Worm (Caenorhabditis elegans) whole organism, L2 larva: ENCODE measurements around the gene C04E7.1.

Experiments used
- C34F6.9 ChIP-seq: fragments of 150-350 bp; optimal IDR thresholded peaks from 2 replicates; lab custom pipeline; 2014; ENCODE audit warnings: missing biosample characterization, missing genetic modification characterization
- F13H6.1 ChIP-seq: sonication (generic microtip); optimal IDR thresholded peaks from 2 replicates; lab custom pipeline; 2016; ENCODE audit warnings: missing genetic modification characterization, missing compliant biosample characterization
- R02D3.7 ChIP-seq: fragments of 150-350 bp; optimal IDR thresholded peaks from 2 replicates; lab custom pipeline; 2014; ENCODE audit warnings: missing biosample characterization, missing genetic modification characterization
- ZK546.5 ChIP-seq: sonication (generic microtip); optimal IDR thresholded peaks from 2 replicates; lab custom pipeline; 2017; ENCODE audit warnings: missing biosample characterization, missing genetic modification characterization
- alr-1 ChIP-seq: fragments of 150-350 bp; optimal IDR thresholded peaks from 2 replicates; lab custom pipeline; 2014; ENCODE audit warnings: missing biosample characterization, missing genetic modification characterization
- aly-2 ChIP-seq: fragments of 150-350 bp; optimal IDR thresholded peaks from 2 replicates; lab custom pipeline; 2014; ENCODE audit warnings: missing biosample characterization, missing genetic modification characterization
- blmp-1 ChIP-seq: sonication (generic microtip); optimal IDR thresholded peaks from 2 replicates; lab custom pipeline; 2017; ENCODE audit warnings: missing genetic modification characterization, mild to moderate bottlenecking, missing compliant biosample characterization, antibody characterized with exemption, moderate library complexity; ENCODE audit not compliant: insufficient read depth
- ceh-82 ChIP-seq: fragments of 150-350 bp; optimal IDR thresholded peaks from 2 replicates; lab custom pipeline; 2014; ENCODE audit warnings: missing biosample characterization, missing genetic modification characterization
- dmd-4 ChIP-seq: sonication (generic microtip); optimal IDR thresholded peaks from 2 replicates; lab custom pipeline; 2017; ENCODE audit warnings: missing biosample characterization, missing genetic modification characterization
- elt-3 ChIP-seq: sonication (generic microtip); optimal IDR thresholded peaks from 2 replicates; lab custom pipeline; 2017; ENCODE audit warnings: missing biosample characterization, missing genetic modification characterization
- fos-1 ChIP-seq: fragments of 150-350 bp; optimal IDR thresholded peaks from 2 replicates; lab custom pipeline; 2014; ENCODE audit warnings: missing biosample characterization, missing genetic modification characterization
- lin-11 ChIP-seq: fragments of 150-350 bp; sonication (generic microtip); optimal IDR thresholded peaks from 2 replicates; lab custom pipeline; 2014; ENCODE audit warnings: missing biosample characterization, missing genetic modification characterization, inconsistent platforms, mixed read lengths
- lin-13 ChIP-seq: fragments of 150-350 bp; optimal IDR thresholded peaks from 2 replicates; lab custom pipeline; 2014; ENCODE audit warnings: missing biosample characterization, missing genetic modification reagents, missing genetic modification characterization
- mab-5 ChIP-seq: fragments of 150-350 bp; optimal IDR thresholded peaks from 2 replicates; lab custom pipeline; 2014; ENCODE audit warnings: missing biosample characterization, missing genetic modification characterization
- mbf-1 ChIP-seq: sonication (generic microtip); optimal IDR thresholded peaks from 2 replicates; lab custom pipeline; 2017; ENCODE audit warnings: missing biosample characterization, missing genetic modification characterization
- mdl-1 ChIP-seq, 2 experiments: fragments of 150-350 bp in 1 of 2; sonication (generic microtip) in 1 of 2; optimal IDR thresholded peaks; 2 replicates each; lab custom pipeline; 2017; ENCODE audit warnings: missing biosample characterization in 2 of 2, missing genetic modification characterization in 2 of 2
- nhr-10 ChIP-seq: sonication (generic microtip); optimal IDR thresholded peaks from 2 replicates; lab custom pipeline; 2017; ENCODE audit warnings: missing biosample characterization, missing genetic modification characterization
- nhr-12 ChIP-seq: fragments of 150-350 bp; optimal IDR thresholded peaks from 2 replicates; lab custom pipeline; 2014; ENCODE audit warnings: missing biosample characterization, missing genetic modification characterization
- nhr-129 ChIP-seq: fragments of 150-350 bp; optimal IDR thresholded peaks from 2 replicates; lab custom pipeline; 2014; ENCODE audit warnings: missing biosample characterization, missing genetic modification characterization
- nhr-21 ChIP-seq: fragments of 150-350 bp; optimal IDR thresholded peaks from 2 replicates; lab custom pipeline; 2014; ENCODE audit warnings: missing biosample characterization, missing genetic modification characterization
- nhr-23 ChIP-seq: fragments of 150-350 bp; optimal IDR thresholded peaks from 2 replicates; lab custom pipeline; 2014; ENCODE audit warnings: missing biosample characterization, missing genetic modification reagents, missing genetic modification characterization
- nhr-25 ChIP-seq: fragments of 150-350 bp; sonication (generic microtip); optimal IDR thresholded peaks from 3 replicates; lab custom pipeline; 2014; ENCODE audit warnings: missing biosample characterization, missing genetic modification characterization
- nhr-6 ChIP-seq: fragments of 150-350 bp; optimal IDR thresholded peaks from 2 replicates; lab custom pipeline; 2014; ENCODE audit warnings: missing biosample characterization, missing genetic modification characterization
- peb-1 ChIP-seq: fragments of 150-350 bp; optimal IDR thresholded peaks from 2 replicates; lab custom pipeline; 2014; ENCODE audit warnings: missing biosample characterization, missing genetic modification characterization
- skn-1 ChIP-seq: sonication (generic microtip); optimal IDR thresholded peaks from 2 replicates; lab custom pipeline; 2017; ENCODE audit warnings: missing biosample characterization, missing genetic modification characterization
- sma-3 ChIP-seq: sonication (generic microtip); optimal IDR thresholded peaks from 2 replicates; lab custom pipeline; 2016; ENCODE audit warnings: missing genetic modification reagents, missing genetic modification characterization, missing compliant biosample characterization
- sma-9 ChIP-seq, 2 experiments: fragments of 150-350 bp in 1 of 2; sonication (generic microtip) in 1 of 2; optimal IDR thresholded peaks; 2 replicates each; lab custom pipeline; 2014 to 2016; ENCODE audit warnings: missing genetic modification characterization in 2 of 2, mild to moderate bottlenecking in 1 of 2, missing biosample characterization in 1 of 2, missing compliant biosample characterization in 1 of 2, missing genetic modification reagents in 1 of 2, moderate library complexity in 1 of 2
- unc-39 ChIP-seq: fragments of 150-350 bp; optimal IDR thresholded peaks from 2 replicates; lab custom pipeline; 2014; ENCODE audit warnings: missing biosample characterization, missing genetic modification characterization
- unc-55 ChIP-seq: fragments of 150-350 bp; sonication (generic microtip); optimal IDR thresholded peaks from 3 replicates; lab custom pipeline; 2014; ENCODE audit warnings: missing biosample characterization, missing genetic modification reagents, missing genetic modification characterization
- zag-1 ChIP-seq: fragments of 150-350 bp; optimal IDR thresholded peaks from 2 replicates; lab custom pipeline; 2014; ENCODE audit warnings: missing biosample characterization, missing genetic modification characterization
- ztf-1 ChIP-seq: fragments of 200-800 bp; sonication (Bioruptor generic); conservative IDR thresholded peaks from 2 replicates; pipeline ENCODE4 v1.3.6; 2022; ENCODE audit warnings: missing genetic modification characterization, missing compliant biosample characterization
- ztf-11 ChIP-seq: sonication (generic microtip); optimal IDR thresholded peaks from 2 replicates; lab custom pipeline; 2017; ENCODE audit warnings: missing biosample characterization, missing genetic modification characterization
- ztf-4 ChIP-seq: fragments of 150-350 bp; optimal IDR thresholded peaks from 2 replicates; lab custom pipeline; 2014; ENCODE audit warnings: missing biosample characterization, missing genetic modification characterization

The C04E7.1 gene

DNA sequence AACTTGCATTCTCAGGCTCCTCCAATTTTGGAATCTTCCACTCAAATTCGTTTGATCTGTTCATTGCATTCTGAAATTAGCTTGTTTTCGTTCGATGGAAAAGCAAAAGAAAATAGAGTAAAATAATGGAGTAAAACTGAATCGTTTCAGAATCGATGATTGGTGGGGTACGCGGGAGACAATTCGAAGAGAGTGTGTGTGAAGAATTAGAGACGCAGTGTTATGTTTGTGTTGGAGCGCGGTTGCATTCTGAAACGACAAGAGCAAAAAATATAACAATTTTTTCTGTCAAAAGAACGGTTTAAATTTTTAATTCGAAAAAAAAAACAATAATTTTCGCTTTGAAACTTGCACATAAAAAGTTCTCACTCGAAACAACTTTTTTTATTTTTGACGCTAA is 30.8 kb downstream of the C04E7.1 start, which contains the start of gene ceh-93:
TSS of gene ceh-93 (minus strand) at position 70 of the 400 bp plus-strand sequence.
- TF ChIP-seq skn-1 (tag; lab: Kevin White, UChicago) (no peak), nhr-129 (tag; lab: Kevin White, UChicago) (peak; percentile 36), unc-55 (GFP tag; lab: Kevin White, UChicago) (peak; percentile 58), mdl-1 (tag; optimal IDR thresholded peaks at IDR 0.05; lab: Kevin White, UChicago) (no peak), C34F6.9 (tag; lab: Kevin White, UChicago) (peak; percentile 52)
- TF ChIP-seq, all 48 proteins: peak for 3

DNA sequence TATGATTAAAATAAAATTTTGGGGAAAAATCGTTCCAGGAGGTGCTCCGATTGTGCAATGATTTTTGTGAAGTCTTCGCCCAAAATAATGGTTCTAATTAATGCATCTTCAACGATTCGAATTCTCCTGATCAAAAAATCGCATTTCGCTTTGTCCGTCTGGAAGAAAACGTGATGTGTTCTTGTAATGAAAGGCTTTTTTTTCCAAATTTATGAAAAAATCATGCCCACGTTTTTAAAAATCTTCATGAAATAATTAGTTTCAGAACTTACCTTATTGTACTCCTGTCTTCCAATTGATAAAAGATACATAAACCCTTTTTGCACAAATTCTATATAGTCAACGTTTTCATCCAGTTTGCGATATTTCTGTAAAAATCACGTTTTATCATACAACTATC is 31.7 kb downstream of the C04E7.1 start:
- no peak for TF ChIP-seq nhr-21 (tag; lab: Kevin White, UChicago)
- TF ChIP-seq ztf-11 = no peak
- no peak for TF ChIP-seq nhr-23 (tag; lab: Kevin White, UChicago)
- TF ChIP-seq elt-3 (tag; lab: Kevin White, UChicago) = no peak
- TF ChIP-seq nhr-6 (tag; lab: Kevin White, UChicago) = no peak
- no peak for TF ChIP-seq nhr-12
- TF ChIP-seq aly-2 (tag; lab: Kevin White, UChicago) = no peak
- TF ChIP-seq ZK546.5 (tag; lab: Kevin White, UChicago) = no peak
- no peak for TF ChIP-seq nhr-25

DNA sequence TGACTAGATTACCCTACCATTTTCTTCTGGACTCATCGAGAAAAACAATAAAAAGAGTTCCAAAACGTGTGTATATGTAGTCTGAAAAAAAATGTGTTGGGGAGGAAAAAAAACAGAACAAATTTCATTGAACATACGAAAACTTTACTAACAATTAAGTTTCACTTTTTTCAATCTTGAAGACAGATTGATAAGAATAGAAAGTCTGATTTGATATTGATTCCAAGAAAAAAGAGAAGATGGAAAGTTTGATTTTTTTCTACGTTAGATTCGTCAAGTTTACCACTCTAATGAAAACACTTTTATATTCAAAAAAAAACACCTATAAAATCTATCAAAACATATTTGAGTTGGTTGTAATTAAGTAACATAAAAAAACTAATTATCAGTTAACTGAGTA is 32.6 kb downstream of the C04E7.1 start, which contains the start of gene R04A9.9:
TSS of gene R04A9.9 (minus strand) at position 101 of the 400 bp plus-strand sequence.
- TF ChIP-seq alr-1 (tag; lab: Kevin White, UChicago) = no peak
- TF ChIP-seq ztf-4 (tag; lab: Kevin White, UChicago) = no peak
- no peak for TF ChIP-seq skn-1 (tag; lab: Kevin White, UChicago)

- TF ChIP-seq skn-1 (tag; lab: Kevin White, UChicago) (no peak), lin-11 (tag; lab: Kevin White, UChicago) (no peak), nhr-129 (tag; lab: Kevin White, UChicago) (no peak), ztf-11 (no peak), ztf-1 (no peak), alr-1 (tag; lab: Kevin White, UChicago) (no peak), ceh-82 (tag; lab: Kevin White, UChicago) (no peak), dmd-4 (tag; lab: Kevin White, UChicago) (no peak), unc-55 (GFP tag; lab: Kevin White, UChicago) (no peak), nhr-10 (tag; lab: Kevin White, UChicago) (no peak), zag-1 (tag; lab: Kevin White, UChicago) (no peak), peb-1 (tag; lab: Kevin White, UChicago) (no peak), lin-13 (GFP tag; lab: Kevin White, UChicago) (no peak), F13H6.1 (no peak), fos-1 (no peak), ztf-4 (tag; lab: Kevin White, UChicago) (no peak), mbf-1 (no peak), unc-39 (tag; lab: Kevin White, UChicago) (no peak), mdl-1 (tag; optimal IDR thresholded peaks at IDR 0.05; lab: Kevin White, UChicago) (no peak), nhr-21 (tag; lab: Kevin White, UChicago) (no peak)
These were observed 36.8 kb downstream of the C04E7.1 start, which contains the start of gene R04A9.7 for ce11 chrX:394709-395108. R04A9.7 (minus strand) TSS chrX:394892.

DNA sequence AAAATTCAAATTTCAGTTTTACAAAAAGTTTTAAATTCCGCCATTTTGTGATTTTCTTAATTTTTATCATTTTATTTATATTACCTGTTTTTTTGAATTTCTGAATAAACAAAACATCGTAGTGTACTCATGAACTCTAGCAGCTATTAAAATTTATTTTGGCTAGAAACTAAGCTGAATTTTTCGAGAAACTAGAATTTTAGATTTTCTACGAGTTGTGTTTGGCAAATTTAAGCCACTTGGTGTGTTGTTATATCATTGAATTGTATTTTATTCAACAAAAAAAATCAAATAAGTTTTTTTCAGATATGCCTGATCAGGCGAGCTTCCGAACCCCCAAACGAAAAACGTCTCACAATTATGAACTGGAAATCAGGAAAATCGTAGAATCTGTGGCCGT is 39.4 kb downstream of the C04E7.1 start, which contains the start of gene R04A9.6:
TSS of gene R04A9.6 (plus strand) at position 301 of the 400 bp plus-strand sequence.
- TF ChIP-seq nhr-12 (no peak), ztf-4 (tag; lab: Kevin White, UChicago) (no peak), dmd-4 (tag; lab: Kevin White, UChicago) (no peak), sma-9 (GFP tag; optimal IDR thresholded peaks at IDR 0.05; lab: Kevin White, UChicago) (no peak), sma-9 (tag; optimal IDR thresholded peaks at IDR 0.05; lab: Kevin White, UChicago) (no peak), blmp-1 (tag; lab: Kevin White, UChicago) (no peak), R02D3.7 (tag; lab: Kevin White, UChicago) (no peak), nhr-25 (no peak), nhr-129 (tag; lab: Kevin White, UChicago) (no peak), mab-5 (tag; lab: Kevin White, UChicago) (no peak), lin-13 (GFP tag; lab: Kevin White, UChicago) (no peak), sma-3 (GFP tag; lab: Kevin White, UChicago) (no peak)
- TF ChIP-seq, all 48 proteins: peak for 0
